Fruit fly (Drosophila melanogaster) whole organism, embryonic: ENCODE data around the gene CG10232.

ENCODE experiments used
- CG1024 ChIP-seq: fragments of 200-800 bp; sonication (Bioruptor generic); IDR thresholded peaks from 2 replicates; pipeline ENCODE4 v1.3.6; 2022; ENCODE audit warnings: missing biosample characterization, missing genetic modification characterization
- CG11085 ChIP-seq: fragments of 200-800 bp; sonication (Bioruptor generic); IDR thresholded peaks from 2 replicates; pipeline ENCODE4 v1.3.6; 2022; ENCODE audit warnings: missing biosample characterization, missing genetic modification characterization
- CG11456 ChIP-seq: fragments of 200-800 bp; sonication (Bioruptor generic); IDR thresholded peaks from 3 replicates; pipeline ENCODE4 v1.3.6; 2022; ENCODE audit warnings: missing biosample characterization, missing genetic modification characterization
- CG11560 ChIP-seq: fragments of 200-800 bp; sonication (Bioruptor generic); IDR thresholded peaks from 3 replicates; pipeline ENCODE4 v1.3.6; 2022; ENCODE audit warnings: missing biosample characterization, missing genetic modification characterization
- CG12155 ChIP-seq: fragments of 200-800 bp; sonication (Bioruptor generic); optimal IDR thresholded peaks from 3 replicates; lab custom pipeline; 2016; ENCODE audit warnings: missing biosample characterization, missing genetic modification characterization
- CG12299 ChIP-seq: fragments of 200-800 bp; sonication (Bioruptor generic); optimal IDR thresholded peaks from 2 replicates; lab custom pipeline; 2018; ENCODE audit warnings: missing biosample characterization, mild to moderate bottlenecking, missing genetic modification characterization
- CG14441 ChIP-seq: fragments of 200-800 bp; sonication (Bioruptor generic); IDR thresholded peaks from 2 replicates; pipeline ENCODE4 v1.3.6; 2022; ENCODE audit warnings: missing biosample characterization, missing genetic modification characterization
- CG15479 ChIP-seq: fragments of 200-800 bp; sonication (Bioruptor generic); optimal IDR thresholded peaks from 3 replicates; lab custom pipeline; 2019; ENCODE audit warnings: missing biosample characterization, mild to moderate bottlenecking, missing genetic modification characterization, moderate library complexity
- CG17385 ChIP-seq: fragments of 200-800 bp; sonication (Bioruptor generic); optimal IDR thresholded peaks from 3 replicates; lab custom pipeline; 2018; ENCODE audit warnings: missing biosample characterization, mild to moderate bottlenecking, missing genetic modification characterization
- CG18599 ChIP-seq: fragments of 200-800 bp; sonication (Bioruptor generic); optimal IDR thresholded peaks from 3 replicates; lab custom pipeline; 2017; ENCODE audit warnings: missing biosample characterization, missing genetic modification characterization, mild to moderate bottlenecking, moderate library complexity, missing genetic modification reagents
- CG2116 ChIP-seq: fragments of 200-800 bp; sonication (Bioruptor generic); optimal IDR thresholded peaks from 3 replicates; lab custom pipeline; 2018; ENCODE audit warnings: missing biosample characterization, mild to moderate bottlenecking, missing genetic modification characterization
- CG2712 ChIP-seq: fragments of 200-800 bp; optimal IDR thresholded peaks from 3 replicates; lab custom pipeline; 2019; ENCODE audit warnings: missing biosample characterization, mild to moderate bottlenecking, missing genetic modification characterization, moderate library complexity
- CG2875 ChIP-seq: fragments of 200-800 bp; sonication (Bioruptor generic); optimal IDR thresholded peaks from 2 replicates; lab custom pipeline; 2017; ENCODE audit warnings: missing biosample characterization, mild to moderate bottlenecking, missing genetic modification characterization, missing genetic modification reagents
- CG33213 ChIP-seq: fragments of 200-800 bp; sonication (Bioruptor generic); optimal IDR thresholded peaks from 3 replicates; lab custom pipeline; 2016; ENCODE audit warnings: missing biosample characterization, missing genetic modification characterization
- CG8281 ChIP-seq: fragments of 200-800 bp; sonication (Bioruptor generic); optimal IDR thresholded peaks from 2 replicates; lab custom pipeline; 2018; ENCODE audit warnings: missing biosample characterization, mild to moderate bottlenecking, missing genetic modification characterization, moderate library complexity
- CG9215 ChIP-seq: fragments of 200-800 bp; sonication (Bioruptor generic); IDR thresholded peaks from 2 replicates; pipeline ENCODE4 v1.3.6; 2022; ENCODE audit warnings: missing biosample characterization, missing genetic modification characterization
- CHES-1-like ChIP-seq: fragments of 200-800 bp; sonication (Bioruptor generic); optimal IDR thresholded peaks from 2 replicates; lab custom pipeline; 2016; ENCODE audit warnings: missing biosample characterization, missing genetic modification characterization
- D ChIP-seq, 2 experiments: fragments of 200-800 bp in 1 of 2; fragments of >200 bp in 1 of 2; sonication (Bioruptor generic) in 1 of 2; optimal IDR thresholded peaks; 2 replicates in 1 of 2; 3 replicates in 1 of 2; lab custom pipeline; 2017; ENCODE audit warnings: mild to moderate bottlenecking in 1 of 2, missing biosample characterization in 1 of 2, missing genetic modification characterization in 1 of 2, missing genetic modification reagents in 1 of 2
- Dad ChIP-seq: fragments of 200-800 bp; sonication (Bioruptor generic); optimal IDR thresholded peaks from 3 replicates; lab custom pipeline; 2016; ENCODE audit warnings: missing biosample characterization, missing genetic modification characterization
- Dek ChIP-seq: fragments of 200-800 bp; sonication (Bioruptor generic); optimal IDR thresholded peaks from 3 replicates; lab custom pipeline; 2019; ENCODE audit warnings: missing biosample characterization, mild to moderate bottlenecking, missing genetic modification characterization, moderate library complexity
- Ets65A ChIP-seq: fragments of 200-800 bp; sonication (Bioruptor generic); peaks from one replicate; lab custom pipeline; 2016; ENCODE audit warnings: missing biosample characterization, missing genetic modification characterization
- Gug ChIP-seq: fragments of 200-800 bp; sonication (Bioruptor generic); IDR thresholded peaks from 4 replicates; pipeline ENCODE4 v1.3.6; 2022; ENCODE audit warnings: missing biosample characterization, missing genetic modification characterization
- H15 ChIP-seq: fragments of 200-800 bp; sonication (Bioruptor generic); IDR thresholded peaks from 3 replicates; pipeline ENCODE4 v1.3.6; 2022; ENCODE audit warnings: missing biosample characterization, missing genetic modification characterization
- Hmr ChIP-seq: fragments of 200-800 bp; sonication (Bioruptor generic); optimal IDR thresholded peaks from 3 replicates; lab custom pipeline; 2017; ENCODE audit warnings: mild to moderate bottlenecking, missing biosample characterization, missing genetic modification reagents, missing genetic modification characterization
- Hr39 ChIP-seq: fragments of >200 bp; optimal IDR thresholded peaks from 2 replicates; lab custom pipeline; 2017
- Neu2 ChIP-seq: fragments of 200-800 bp; sonication (Bioruptor generic); optimal IDR thresholded peaks from 3 replicates; lab custom pipeline; 2016; ENCODE audit warnings: missing biosample characterization, missing genetic modification characterization, borderline replicate concordance
- Nf-YA ChIP-seq: fragments of 200-800 bp; sonication (Bioruptor generic); IDR thresholded peaks from 2 replicates; pipeline ENCODE4 v1.3.6; 2022; ENCODE audit warnings: missing biosample characterization, missing genetic modification characterization
- Nf-YB ChIP-seq: fragments of 200-800 bp; sonication (Bioruptor generic); optimal IDR thresholded peaks from 3 replicates; lab custom pipeline; 2019; ENCODE audit warnings: missing biosample characterization, mild to moderate bottlenecking, missing genetic modification characterization, moderate library complexity
- Scr ChIP-seq: fragments of 200-800 bp; sonication (Bioruptor generic); IDR thresholded peaks from 2 replicates; pipeline ENCODE4 v1.3.6; 2022; ENCODE audit warnings: missing biosample characterization, missing genetic modification characterization; ENCODE audit not compliant: partially characterized antibody
- Sry-δ ChIP-seq: fragments of 200-800 bp; sonication (Bioruptor generic); optimal IDR thresholded peaks from 2 replicates; lab custom pipeline; 2016; ENCODE audit warnings: missing biosample characterization, missing genetic modification characterization
- YL-1 ChIP-seq: fragments of 200-800 bp; sonication (Bioruptor generic); optimal IDR thresholded peaks from 3 replicates; lab custom pipeline; 2017; ENCODE audit warnings: missing biosample characterization, mild to moderate bottlenecking, missing genetic modification characterization
- amos ChIP-seq: fragments of 200-800 bp; sonication (Bioruptor generic); IDR thresholded peaks from 2 replicates; pipeline ENCODE4 v1.3.6; 2022; ENCODE audit warnings: missing biosample characterization, missing genetic modification characterization; ENCODE audit not compliant: partially characterized antibody
- ci ChIP-seq: fragments of 200-800 bp; sonication (Bioruptor generic); IDR thresholded peaks from 3 replicates; pipeline ENCODE4 v1.3.6; 2022; ENCODE audit warnings: missing biosample characterization, missing genetic modification characterization
- cwo ChIP-seq: fragments of 200-800 bp; sonication (Bioruptor generic); optimal IDR thresholded peaks from 3 replicates; lab custom pipeline; 2017; ENCODE audit warnings: missing biosample characterization, missing genetic modification characterization, mild to moderate bottlenecking, moderate library complexity, missing genetic modification reagents
- da ChIP-seq: fragments of 200-800 bp; sonication (Bioruptor generic); optimal IDR thresholded peaks from 2 replicates; lab custom pipeline; 2016; ENCODE audit warnings: missing biosample characterization, missing genetic modification characterization
- dmrt99B ChIP-seq: fragments of 200-800 bp; sonication (Bioruptor generic); optimal IDR thresholded peaks from 2 replicates; lab custom pipeline; 2018; ENCODE audit warnings: missing biosample characterization, mild to moderate bottlenecking, missing genetic modification characterization, moderate library complexity
- exex ChIP-seq: fragments of 200-800 bp; sonication (Bioruptor generic); optimal IDR thresholded peaks from 4 replicates; lab custom pipeline; 2018; ENCODE audit warnings: missing biosample characterization, mild to moderate bottlenecking, missing genetic modification characterization, moderate library complexity
- fd96Cb ChIP-seq: fragments of 200-800 bp; sonication (Bioruptor generic); optimal IDR thresholded peaks from 2 replicates; lab custom pipeline; 2018; ENCODE audit warnings: missing biosample characterization, mild to moderate bottlenecking, missing genetic modification characterization, moderate library complexity
- fru ChIP-seq: fragments of >200 bp; optimal IDR thresholded peaks from 2 replicates; lab custom pipeline; 2017
- fu2 ChIP-seq: fragments of 200-800 bp; sonication (Bioruptor generic); optimal IDR thresholded peaks from 2 replicates; lab custom pipeline; 2016; ENCODE audit warnings: missing biosample characterization, missing genetic modification characterization
- hbn ChIP-seq: fragments of 200-800 bp; sonication (Bioruptor generic); IDR thresholded peaks from 2 replicates; pipeline ENCODE4 v1.3.6; 2022; ENCODE audit warnings: missing biosample characterization, missing genetic modification characterization; ENCODE audit not compliant: partially characterized antibody
- mam ChIP-seq: fragments of 200-800 bp; sonication (Bioruptor generic); optimal IDR thresholded peaks from 3 replicates; lab custom pipeline; 2016; ENCODE audit warnings: missing biosample characterization, missing genetic modification characterization
- nmo ChIP-seq: fragments of 200-800 bp; sonication (Bioruptor generic); optimal IDR thresholded peaks from 2 replicates; lab custom pipeline; 2018; ENCODE audit warnings: missing biosample characterization, mild to moderate bottlenecking, missing genetic modification characterization, moderate library complexity
- phol ChIP-seq: fragments of 200-800 bp; sonication (Bioruptor generic); optimal IDR thresholded peaks from 3 replicates; lab custom pipeline; 2018; ENCODE audit warnings: missing biosample characterization, mild to moderate bottlenecking, missing genetic modification characterization, moderate library complexity
- repo ChIP-seq: fragments of 200-800 bp; sonication (Bioruptor generic); optimal IDR thresholded peaks from 2 replicates; lab custom pipeline; 2016; ENCODE audit warnings: missing biosample characterization, missing genetic modification characterization
- slbo ChIP-seq: fragments of 200-800 bp; sonication (Bioruptor generic); IDR thresholded peaks from 2 replicates; pipeline ENCODE4 v1.3.6; 2022; ENCODE audit warnings: missing biosample characterization, missing genetic modification characterization
- tna ChIP-seq: fragments of 200-800 bp; sonication (Bioruptor generic); IDR thresholded peaks from 2 replicates; pipeline ENCODE4 v1.3.6; 2022; ENCODE audit warnings: missing biosample characterization, missing genetic modification characterization; ENCODE audit not compliant: partially characterized antibody
- unpg ChIP-seq: fragments of 200-800 bp; sonication (Bioruptor generic); optimal IDR thresholded peaks from 3 replicates; lab custom pipeline; 2018; ENCODE audit warnings: missing biosample characterization, mild to moderate bottlenecking, missing genetic modification characterization, moderate library complexity

Gene CG10232

DNA sequence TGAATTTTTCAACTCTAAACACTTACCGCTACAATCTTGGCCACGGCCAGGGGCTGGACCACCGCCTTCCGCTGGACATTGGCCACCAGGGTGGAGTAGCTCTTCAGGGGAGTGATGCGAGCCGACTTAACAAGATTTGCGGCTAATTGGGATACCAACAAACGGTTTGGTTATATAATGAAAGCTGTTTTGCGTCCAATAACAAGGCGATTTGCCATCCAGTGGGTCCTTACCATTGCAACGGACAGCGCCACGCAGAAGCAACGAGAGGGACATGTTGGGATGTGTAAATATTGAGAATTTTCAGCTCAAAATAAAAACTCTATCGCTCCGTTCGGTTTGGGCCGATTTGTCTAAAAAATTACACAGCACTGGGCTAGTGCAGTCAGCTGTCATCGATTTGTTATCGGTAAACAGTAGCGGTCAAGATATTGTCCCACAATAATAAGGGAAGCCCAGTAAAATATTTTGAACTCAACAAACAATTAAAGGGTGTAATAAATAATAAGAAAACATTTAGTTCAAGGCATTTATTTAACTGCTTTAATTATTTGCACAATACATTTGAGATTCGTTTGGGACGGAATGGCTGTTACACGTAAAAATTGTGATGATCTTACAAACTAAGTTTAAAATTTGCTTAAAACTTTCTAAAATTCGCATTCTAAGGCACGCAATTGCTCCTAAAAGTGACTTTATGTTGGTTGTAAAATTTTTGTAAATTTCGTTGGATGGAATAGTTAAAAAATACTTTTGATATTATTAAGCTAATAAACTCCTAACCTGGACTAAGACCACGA is 39.0 kb upstream of the CG10232 start, which contains the start of gene SdhD (continued):
- TF ChIP-seq CHES-1-like (GFP tag; lab: Kevin White, UChicago) (no peak), Dad (GFP tag; lab: Kevin White, UChicago) (no peak), H15 (GFP tag; lab: Robert Waterston, UW) (peak; percentile 18; the same call in 1 of the 3 replicates), CG33213 (GFP tag; lab: Kevin White, UChicago) (peak; percentile 30), Hr39 (no peak), Nf-YB (GFP tag; lab: Kevin White, UChicago) (no peak), amos (GFP tag; lab: Robert Waterston, UW) (peak; percentile 58; the same call in 1 of the 2 replicates), dmrt99B (tag; lab: Kevin White, UChicago) (peak; percentile 12), CG2712 (tag; lab: Kevin White, UChicago) (peak; percentile 24), slbo (GFP tag; lab: Robert Waterston, UW) (peak; percentile 37; the same call in 1 of the 2 replicates), hbn (peak; percentile 47; the same call in 1 of the 2 replicates), ci (GFP tag; lab: Robert Waterston, UW) (peak; percentile 50; the same call in 1 of the 3 replicates), unpg (GFP tag; lab: Kevin White, UChicago) (peak; percentile 6), CG17385 (peak; percentile 13), D (optimal IDR thresholded peaks at IDR 0.05; lab: Kevin White, UChicago) (no peak), D (GFP tag; optimal IDR thresholded peaks at IDR 0.05; lab: Kevin White, UChicago) (no peak), Nf-YA (GFP tag; lab: Robert Waterston, UW) (no peak), tna (GFP tag; lab: Robert Waterston, UW) (peak; percentile 49), fd96Cb (no peak), CG12155 (GFP tag; lab: Kevin White, UChicago) (peak; percentile 31), nmo (peak; percentile 4), Neu2 (peak; percentile 66), YL-1 (peak; percentile 75), CG8281 (tag; lab: Kevin White, UChicago) (no peak), exex (tag; lab: Kevin White, UChicago) (peak; percentile 27), Gug (GFP tag; lab: Robert Waterston, UW) (no peak), CG2116 (peak; percentile 21), CG18599 (GFP tag; lab: Kevin White, UChicago) (peak; percentile 37)
- TF ChIP-seq, all 482 proteins: peak for 124

DNA sequence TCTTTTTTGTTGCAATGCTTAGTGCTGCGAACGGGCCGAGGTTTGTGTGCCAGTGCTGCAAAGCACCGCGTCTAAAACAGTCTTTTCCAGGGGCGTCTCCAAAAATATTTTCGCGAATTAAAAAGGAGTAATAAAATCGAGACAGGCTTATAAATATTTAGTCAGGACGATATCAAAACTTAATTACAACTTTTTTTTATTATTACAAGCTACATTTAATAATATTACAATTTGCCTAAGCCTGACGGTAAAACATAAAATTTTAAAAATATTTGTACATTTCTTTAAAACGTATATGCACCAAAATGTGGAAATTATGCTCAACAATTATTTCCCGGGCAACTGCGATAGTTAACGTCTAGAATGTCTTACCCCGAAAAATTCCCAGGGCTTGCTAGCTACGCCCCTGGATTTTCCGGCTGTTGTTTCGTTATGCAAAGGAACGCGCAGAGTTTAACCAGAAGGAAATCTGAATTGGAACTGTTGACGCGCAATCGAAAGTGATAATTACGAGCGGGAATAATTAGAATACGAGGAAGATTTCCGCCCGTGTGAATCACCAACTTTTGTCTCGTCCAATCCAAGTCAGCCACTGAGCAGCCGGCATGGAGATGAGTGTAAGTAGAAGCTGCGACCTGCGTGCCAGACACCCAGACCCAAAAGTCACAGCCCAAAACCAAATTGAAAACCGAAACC is 36.6 kb upstream of the CG10232 start, which contains the start of the genes PTPMT1 and Hrd3:
Gene PTPMT1 (plus strand): TSS at position 428 of the 696 bp plus-strand sequence.
Gene Hrd3 (minus strand): TSS at position 646 of the 696 bp plus-strand sequence.
- peak; percentile 100 for TF ChIP-seq Ets65A (GFP tag; lab: Kevin White, UChicago)
- TF ChIP-seq CG11560 (tag; lab: Robert Waterston, UW), result peak; percentile 91
- TF ChIP-seq CG11456 (GFP tag; lab: Robert Waterston, UW), result peak; percentile 95
- TF ChIP-seq da (GFP tag; lab: Kevin White, UChicago), result peak; percentile 93
- peak; percentile 84 for TF ChIP-seq CG1024 (GFP tag; lab: Robert Waterston, UW)
- TF ChIP-seq CG11085 (GFP tag; lab: Robert Waterston, UW), result peak; percentile 93
- peak; percentile 98 for TF ChIP-seq CG9215 (GFP tag; lab: Robert Waterston, UW)
- peak; percentile 98 for TF ChIP-seq mam (GFP tag; lab: Kevin White, UChicago)
- peak; percentile 88 for TF ChIP-seq CG15479 (GFP tag; lab: Kevin White, UChicago)
- peak; percentile 97 for TF ChIP-seq CG2875 (GFP tag; lab: Kevin White, UChicago)
- peak; percentile 93 for TF ChIP-seq repo (GFP tag; lab: Kevin White, UChicago)
- no peak for TF ChIP-seq fru (lab: Kevin White, UChicago)
- TF ChIP-seq Hmr, result peak; percentile 99
- TF ChIP-seq CG14441 (GFP tag; lab: Robert Waterston, UW), result peak; percentile 96
- 0 out of 2 replicates have a peak, but pooled peaks have one; percentile 26 for TF ChIP-seq Scr (GFP tag; lab: Robert Waterston, UW)
- TF ChIP-seq Dek (tag; lab: Kevin White, UChicago), result peak; percentile 98
- peak; percentile 71 for TF ChIP-seq Sry-δ (GFP tag; lab: Kevin White, UChicago)
- peak; percentile 97 for TF ChIP-seq cwo (GFP tag; lab: Kevin White, UChicago)
- peak; percentile 96 for TF ChIP-seq CG12299 (tag; lab: Kevin White, UChicago)
- TF ChIP-seq fu2 (GFP tag; lab: Kevin White, UChicago), result peak; percentile 96
- TF ChIP-seq phol (tag; lab: Kevin White, UChicago), result peak; percentile 99
